Worm (Caenorhabditis elegans) whole organism, L2 larva: Measurements from ENCODE around the gene evl-18.

Experiments used
- C34F6.9 ChIP-seq: fragments of 150-350 bp; optimal IDR thresholded peaks from 2 replicates; lab custom pipeline; 2014; ENCODE audit warnings: missing biosample characterization, missing genetic modification characterization
- F13H6.1 ChIP-seq: sonication (generic microtip); optimal IDR thresholded peaks from 2 replicates; lab custom pipeline; 2016; ENCODE audit warnings: missing genetic modification characterization, missing compliant biosample characterization
- Y55F3AM.14 ChIP-seq: fragments of 200-800 bp; sonication (Bioruptor generic); optimal IDR thresholded peaks from 2 replicates; lab custom pipeline; 2018; ENCODE audit warnings: mild to moderate bottlenecking, missing genetic modification characterization, missing compliant biosample characterization
- ZK546.5 ChIP-seq: sonication (generic microtip); optimal IDR thresholded peaks from 2 replicates; lab custom pipeline; 2017; ENCODE audit warnings: missing biosample characterization, missing genetic modification characterization
- alr-1 ChIP-seq: fragments of 150-350 bp; optimal IDR thresholded peaks from 2 replicates; lab custom pipeline; 2014; ENCODE audit warnings: missing biosample characterization, missing genetic modification characterization
- aly-2 ChIP-seq: fragments of 150-350 bp; optimal IDR thresholded peaks from 2 replicates; lab custom pipeline; 2014; ENCODE audit warnings: missing biosample characterization, missing genetic modification characterization
- blmp-1 ChIP-seq: sonication (generic microtip); optimal IDR thresholded peaks from 2 replicates; lab custom pipeline; 2017; ENCODE audit warnings: missing genetic modification characterization, mild to moderate bottlenecking, missing compliant biosample characterization, antibody characterized with exemption, moderate library complexity; ENCODE audit not compliant: insufficient read depth
- crh-2 ChIP-seq: sonication (generic microtip); optimal IDR thresholded peaks from 2 replicates; lab custom pipeline; 2017; ENCODE audit warnings: missing biosample characterization, missing genetic modification characterization
- dmd-4 ChIP-seq: sonication (generic microtip); optimal IDR thresholded peaks from 2 replicates; lab custom pipeline; 2017; ENCODE audit warnings: missing biosample characterization, missing genetic modification characterization
- egl-27 ChIP-seq: sonication (generic microtip); optimal IDR thresholded peaks from 3 replicates; lab custom pipeline; 2017; ENCODE audit warnings: missing biosample characterization, missing genetic modification reagents, missing genetic modification characterization
- elt-1 ChIP-seq: fragments of 150-350 bp; optimal IDR thresholded peaks from 2 replicates; lab custom pipeline; 2014; ENCODE audit warnings: missing biosample characterization, missing genetic modification characterization
- fos-1 ChIP-seq: fragments of 150-350 bp; optimal IDR thresholded peaks from 2 replicates; lab custom pipeline; 2014; ENCODE audit warnings: missing biosample characterization, missing genetic modification characterization
- gmeb-1 ChIP-seq: fragments of 150-350 bp; optimal IDR thresholded peaks from 2 replicates; lab custom pipeline; 2014; ENCODE audit warnings: missing biosample characterization, missing genetic modification characterization
- lin-11 ChIP-seq: fragments of 150-350 bp; sonication (generic microtip); optimal IDR thresholded peaks from 2 replicates; lab custom pipeline; 2014; ENCODE audit warnings: missing biosample characterization, missing genetic modification characterization, inconsistent platforms, mixed read lengths
- lin-13 ChIP-seq: fragments of 150-350 bp; optimal IDR thresholded peaks from 2 replicates; lab custom pipeline; 2014; ENCODE audit warnings: missing biosample characterization, missing genetic modification reagents, missing genetic modification characterization
- lin-39 ChIP-seq: fragments of 150-350 bp; optimal IDR thresholded peaks from 2 replicates; lab custom pipeline; 2014; ENCODE audit warnings: missing biosample characterization, missing genetic modification reagents, missing genetic modification characterization
- lsy-2 ChIP-seq, 2 experiments: fragments of 150-350 bp in 1 of 2; sonication (generic microtip) in 1 of 2; optimal IDR thresholded peaks; 2 replicates each; lab custom pipeline; 2014 to 2017; ENCODE audit warnings: missing biosample characterization in 2 of 2, missing genetic modification characterization in 2 of 2
- mab-5 ChIP-seq: fragments of 150-350 bp; optimal IDR thresholded peaks from 2 replicates; lab custom pipeline; 2014; ENCODE audit warnings: missing biosample characterization, missing genetic modification characterization
- mdl-1 ChIP-seq, 2 experiments: fragments of 150-350 bp in 1 of 2; sonication (generic microtip) in 1 of 2; optimal IDR thresholded peaks; 2 replicates each; lab custom pipeline; 2017; ENCODE audit warnings: missing biosample characterization in 2 of 2, missing genetic modification characterization in 2 of 2
- nhr-10 ChIP-seq: sonication (generic microtip); optimal IDR thresholded peaks from 2 replicates; lab custom pipeline; 2017; ENCODE audit warnings: missing biosample characterization, missing genetic modification characterization
- nhr-11 ChIP-seq: fragments of 150-350 bp; optimal IDR thresholded peaks from 2 replicates; lab custom pipeline; 2014; ENCODE audit warnings: missing biosample characterization, missing genetic modification characterization
- nhr-12 ChIP-seq: fragments of 150-350 bp; optimal IDR thresholded peaks from 2 replicates; lab custom pipeline; 2014; ENCODE audit warnings: missing biosample characterization, missing genetic modification characterization
- nhr-129 ChIP-seq: fragments of 150-350 bp; optimal IDR thresholded peaks from 2 replicates; lab custom pipeline; 2014; ENCODE audit warnings: missing biosample characterization, missing genetic modification characterization
- nhr-21 ChIP-seq: fragments of 150-350 bp; optimal IDR thresholded peaks from 2 replicates; lab custom pipeline; 2014; ENCODE audit warnings: missing biosample characterization, missing genetic modification characterization
- nhr-23 ChIP-seq: fragments of 150-350 bp; optimal IDR thresholded peaks from 2 replicates; lab custom pipeline; 2014; ENCODE audit warnings: missing biosample characterization, missing genetic modification reagents, missing genetic modification characterization
- nhr-237 ChIP-seq: fragments of 150-350 bp; optimal IDR thresholded peaks from 2 replicates; lab custom pipeline; 2014; ENCODE audit warnings: missing biosample characterization, missing genetic modification characterization
- nhr-25 ChIP-seq: fragments of 150-350 bp; sonication (generic microtip); optimal IDR thresholded peaks from 3 replicates; lab custom pipeline; 2014; ENCODE audit warnings: missing biosample characterization, missing genetic modification characterization
- nhr-6 ChIP-seq: fragments of 150-350 bp; optimal IDR thresholded peaks from 2 replicates; lab custom pipeline; 2014; ENCODE audit warnings: missing biosample characterization, missing genetic modification characterization
- nhr-77 ChIP-seq: fragments of 150-350 bp; optimal IDR thresholded peaks from 2 replicates; lab custom pipeline; 2014; ENCODE audit warnings: missing biosample characterization, missing genetic modification characterization
- peb-1 ChIP-seq: fragments of 150-350 bp; optimal IDR thresholded peaks from 2 replicates; lab custom pipeline; 2014; ENCODE audit warnings: missing biosample characterization, missing genetic modification characterization
- skn-1 ChIP-seq: sonication (generic microtip); optimal IDR thresholded peaks from 2 replicates; lab custom pipeline; 2017; ENCODE audit warnings: missing biosample characterization, missing genetic modification characterization
- sma-3 ChIP-seq: sonication (generic microtip); optimal IDR thresholded peaks from 2 replicates; lab custom pipeline; 2016; ENCODE audit warnings: missing genetic modification reagents, missing genetic modification characterization, missing compliant biosample characterization
- sma-9 ChIP-seq, 2 experiments: fragments of 150-350 bp in 1 of 2; sonication (generic microtip) in 1 of 2; optimal IDR thresholded peaks; 2 replicates each; lab custom pipeline; 2014 to 2016; ENCODE audit warnings: missing genetic modification characterization in 2 of 2, mild to moderate bottlenecking in 1 of 2, missing biosample characterization in 1 of 2, missing compliant biosample characterization in 1 of 2, missing genetic modification reagents in 1 of 2, moderate library complexity in 1 of 2
- snpc-4 ChIP-seq: fragments of 150-350 bp; optimal IDR thresholded peaks from 2 replicates; lab custom pipeline; 2014; ENCODE audit warnings: missing biosample characterization, missing genetic modification characterization
- unc-39 ChIP-seq: fragments of 150-350 bp; optimal IDR thresholded peaks from 2 replicates; lab custom pipeline; 2014; ENCODE audit warnings: missing biosample characterization, missing genetic modification characterization
- unc-55 ChIP-seq: fragments of 150-350 bp; sonication (generic microtip); optimal IDR thresholded peaks from 3 replicates; lab custom pipeline; 2014; ENCODE audit warnings: missing biosample characterization, missing genetic modification reagents, missing genetic modification characterization
- zag-1 ChIP-seq: fragments of 150-350 bp; optimal IDR thresholded peaks from 2 replicates; lab custom pipeline; 2014; ENCODE audit warnings: missing biosample characterization, missing genetic modification characterization
- ztf-1 ChIP-seq: fragments of 200-800 bp; sonication (Bioruptor generic); conservative IDR thresholded peaks from 2 replicates; pipeline ENCODE4 v1.3.6; 2022; ENCODE audit warnings: missing genetic modification characterization, missing compliant biosample characterization
- ztf-11 ChIP-seq: sonication (generic microtip); optimal IDR thresholded peaks from 2 replicates; lab custom pipeline; 2017; ENCODE audit warnings: missing biosample characterization, missing genetic modification characterization
- ztf-4 ChIP-seq: fragments of 150-350 bp; optimal IDR thresholded peaks from 2 replicates; lab custom pipeline; 2014; ENCODE audit warnings: missing biosample characterization, missing genetic modification characterization

The evl-18 gene

DNA sequence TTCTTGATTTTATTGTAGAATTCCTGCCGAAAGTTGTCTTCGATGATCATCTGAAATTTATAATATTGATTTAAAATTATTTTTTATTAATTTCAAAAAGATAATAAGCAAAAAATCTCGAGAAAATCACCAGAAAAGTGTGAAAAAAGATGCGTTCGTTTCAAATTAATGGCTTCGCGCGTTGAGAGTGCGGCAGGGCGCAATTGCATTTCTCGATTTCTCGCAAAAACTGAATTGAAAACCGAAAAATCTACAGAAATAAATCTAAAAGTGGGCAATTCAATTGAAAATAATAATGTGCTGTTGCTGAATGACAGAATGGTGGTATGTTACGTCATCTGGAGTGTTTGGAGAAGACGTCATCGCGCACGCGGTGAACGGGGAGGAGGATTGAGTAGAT, at the start of gene evl-18:
Gene evl-18, minus strand, starts transcription at position 50 of the 400 bp plus-strand sequence.
- TF ChIP-seq nhr-129 (tag; lab: Kevin White, UChicago) = peak; percentile 9
- TF ChIP-seq unc-55 (GFP tag; lab: Kevin White, UChicago) = peak; percentile 43
- no peak for TF ChIP-seq nhr-77 (tag; lab: Kevin White, UChicago)
- TF ChIP-seq nhr-237 = no peak
- TF ChIP-seq nhr-6 (tag; lab: Kevin White, UChicago) = no peak
- no peak for TF ChIP-seq fos-1 (tag; lab: Kevin White, UChicago)
- no peak for TF ChIP-seq ztf-1 (GFP tag; lab: Robert Waterston, UW)
- no peak for TF ChIP-seq elt-1 (tag; lab: Kevin White, UChicago)
- peak in 1 of 2 experiments; percentile 30 for TF ChIP-seq lsy-2 (tag; optimal IDR thresholded peaks at IDR 0.05; lab: Kevin White, UChicago)
- peak; percentile 49 for TF ChIP-seq C34F6.9
- no peak for TF ChIP-seq lin-39 (tag; lab: Kevin White, UChicago)
- no peak for TF ChIP-seq nhr-11 (tag; lab: Kevin White, UChicago)
- TF ChIP-seq blmp-1 (tag; lab: Kevin White, UChicago) = no peak
- peak; percentile 38 for TF ChIP-seq gmeb-1 (tag; lab: Kevin White, UChicago)
- no peak for TF ChIP-seq lin-11 (tag; lab: Kevin White, UChicago)
- TF ChIP-seq nhr-23 (tag; lab: Kevin White, UChicago) = no peak

DNA sequence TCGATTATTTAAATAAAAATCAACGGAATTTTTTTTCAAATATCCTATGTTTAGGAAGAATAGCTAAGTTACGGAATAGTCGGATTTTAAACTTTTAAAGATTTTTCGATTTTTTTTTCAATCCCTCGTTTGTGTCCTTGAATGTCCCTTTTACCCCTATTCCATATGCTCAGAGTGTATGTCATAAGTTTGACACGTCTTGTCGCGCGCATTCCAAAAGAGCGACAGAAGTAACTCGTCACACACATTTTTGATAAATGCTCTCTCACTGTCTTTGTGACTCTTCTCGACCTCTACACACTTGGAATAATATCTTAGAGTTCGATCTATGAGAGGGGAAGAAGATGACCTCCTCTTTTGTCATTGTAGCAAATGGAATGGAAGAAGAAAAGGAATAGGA, 49.1 kb upstream of the evl-18 start:
- TF ChIP-seq unc-55 (GFP tag; lab: Kevin White, UChicago) (no peak), mab-5 (peak; percentile 30)
- TF ChIP-seq, all 48 proteins: peak for 1

DNA sequence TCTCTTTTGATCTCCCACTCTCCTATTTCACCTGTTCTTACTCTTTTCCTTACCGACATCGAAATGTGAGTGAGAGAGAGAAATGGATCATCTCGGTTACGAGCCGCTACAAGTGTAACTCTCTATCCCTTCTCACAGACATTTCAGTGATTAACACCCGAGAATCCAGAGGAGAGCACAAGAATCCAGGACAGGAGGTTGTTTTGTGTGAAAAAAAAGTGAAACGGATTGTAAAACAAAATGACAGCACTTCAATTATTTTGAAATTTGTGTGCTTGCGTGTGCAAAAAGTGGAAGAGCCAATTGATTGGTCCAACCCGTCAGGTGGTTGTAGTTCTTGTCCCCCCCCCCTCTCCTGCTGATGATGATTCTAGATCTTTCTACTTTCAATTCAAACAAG, 48.0 kb upstream of the evl-18 start:
- peak; percentile 61 for TF ChIP-seq nhr-129 (tag; lab: Kevin White, UChicago)
- no peak for TF ChIP-seq snpc-4 (tag; lab: Kevin White, UChicago)
- TF ChIP-seq crh-2 = peak; percentile 24
- peak; percentile 13 for TF ChIP-seq sma-9 (GFP tag; optimal IDR thresholded peaks at IDR 0.05; lab: Kevin White, UChicago)
- TF ChIP-seq sma-9 (tag; optimal IDR thresholded peaks at IDR 0.05; lab: Kevin White, UChicago) = no peak
- TF ChIP-seq unc-55 (GFP tag; lab: Kevin White, UChicago) = no peak
- TF ChIP-seq mab-5 = no peak
- no peak for TF ChIP-seq peb-1 (tag; lab: Kevin White, UChicago)
- TF ChIP-seq elt-1 (tag; lab: Kevin White, UChicago) = no peak
- TF ChIP-seq F13H6.1 (tag; lab: Kevin White, UChicago) = peak; percentile 77
- peak in 1 of 2 experiments; percentile 64 for TF ChIP-seq lsy-2 (tag; optimal IDR thresholded peaks at IDR 0.05; lab: Kevin White, UChicago)
- peak; percentile 39 for TF ChIP-seq lin-13 (GFP tag; lab: Kevin White, UChicago)
- TF ChIP-seq nhr-25 = no peak
- no peak for TF ChIP-seq aly-2 (tag; lab: Kevin White, UChicago)

DNA sequence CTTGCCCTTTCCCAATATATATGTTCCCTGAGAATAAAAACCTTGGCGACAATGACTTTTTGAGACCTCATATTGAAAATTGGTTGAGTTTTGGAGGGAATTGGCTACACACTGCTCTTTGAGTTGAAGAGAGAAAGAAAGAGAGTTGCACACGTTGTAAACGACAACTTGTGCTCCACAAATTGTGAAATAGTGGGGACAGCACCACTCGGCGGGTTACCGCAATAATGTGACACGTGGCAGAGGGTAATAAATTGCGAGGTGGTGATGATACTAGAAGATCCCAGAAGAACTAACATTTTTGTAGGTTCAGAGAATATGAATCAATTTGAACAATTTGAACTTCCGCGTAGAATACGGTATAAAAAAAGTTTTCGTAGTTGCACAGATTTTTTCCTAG, 47.0 kb upstream of the evl-18 start:
- TF ChIP-seq ztf-11 (tag; lab: Kevin White, UChicago) (no peak), nhr-25 (no peak), alr-1 (no peak), mdl-1 (tag; optimal IDR thresholded peaks at IDR 0.05; lab: Kevin White, UChicago) (no peak), ZK546.5 (tag; lab: Kevin White, UChicago) (no peak), ztf-4 (peak; percentile 32), unc-55 (GFP tag; lab: Kevin White, UChicago) (no peak), lin-11 (tag; lab: Kevin White, UChicago) (no peak), crh-2 (peak; percentile 81), elt-1 (tag; lab: Kevin White, UChicago) (no peak), nhr-10 (tag; lab: Kevin White, UChicago) (no peak), C34F6.9 (peak; percentile 12), egl-27 (tag; lab: Kevin White, UChicago) (no peak), Y55F3AM.14 (GFP tag; lab: Kevin White, UChicago) (no peak), nhr-21 (tag; lab: Kevin White, UChicago) (no peak), nhr-129 (tag; lab: Kevin White, UChicago) (peak; percentile 53), F13H6.1 (tag; lab: Kevin White, UChicago) (peak; percentile 23), skn-1 (no peak), nhr-12 (tag; lab: Kevin White, UChicago) (no peak), sma-3 (GFP tag; lab: Kevin White, UChicago) (no peak), zag-1 (tag; lab: Kevin White, UChicago) (no peak), sma-9 (GFP tag; optimal IDR thresholded peaks at IDR 0.05; lab: Kevin White, UChicago) (peak; percentile 27), sma-9 (tag; optimal IDR thresholded peaks at IDR 0.05; lab: Kevin White, UChicago) (no peak), dmd-4 (no peak), unc-39 (tag; lab: Kevin White, UChicago) (no peak), nhr-23 (tag; lab: Kevin White, UChicago) (no peak), gmeb-1 (tag; lab: Kevin White, UChicago) (no peak), lsy-2 (tag; optimal IDR thresholded peaks at IDR 0.05; lab: Kevin White, UChicago) (no peak), fos-1 (tag; lab: Kevin White, UChicago) (no peak), snpc-4 (tag; lab: Kevin White, UChicago) (no peak)
